Worm (Caenorhabditis elegans) whole organism, early embryonic: Measurements from ENCODE around the gene ubc-24.

Experiments used
- B0310.2 ChIP-seq: sonication (generic microtip); optimal IDR thresholded peaks from 2 replicates; lab custom pipeline; 2016; ENCODE audit warnings: mild to moderate bottlenecking, missing genetic modification characterization, missing compliant biosample characterization
- F13C5.2 ChIP-seq: sonication (generic microtip); optimal IDR thresholded peaks from 2 replicates; lab custom pipeline; 2017; ENCODE audit warnings: mild to moderate bottlenecking, missing genetic modification characterization, inconsistent platforms, missing compliant biosample characterization
- aly-1 ChIP-seq: sonication (generic microtip); optimal IDR thresholded peaks from 2 replicates; lab custom pipeline; 2016; ENCODE audit warnings: missing genetic modification characterization, missing compliant biosample characterization
- ama-1 ChIP-seq: fragments of 150-350 bp; optimal IDR thresholded peaks from 2 replicates; lab custom pipeline; 2014
- ceh-13 ChIP-seq: fragments of 200-800 bp; sonication (Bioruptor generic); optimal IDR thresholded peaks from 2 replicates; lab custom pipeline; 2018; ENCODE audit warnings: mild to moderate bottlenecking, missing genetic modification characterization, missing compliant biosample characterization
- ceh-36 ChIP-seq: sonication (generic microtip); optimal IDR thresholded peaks from 2 replicates; lab custom pipeline; 2016; ENCODE audit warnings: missing genetic modification characterization, inconsistent platforms, missing compliant biosample characterization
- ets-7 ChIP-seq: sonication (generic microtip); optimal IDR thresholded peaks from 2 replicates; lab custom pipeline; 2016; ENCODE audit warnings: missing genotype, missing genetic modification characterization, missing compliant biosample characterization
- flt-1 ChIP-seq: fragments of 200-800 bp; sonication (Bioruptor generic); IDR thresholded peaks from 2 replicates; pipeline ENCODE4 v1.3.6; 2022; ENCODE audit warnings: missing genetic modification characterization, missing compliant biosample characterization
- hmbx-1 ChIP-seq: sonication (generic microtip); optimal IDR thresholded peaks from 2 replicates; lab custom pipeline; 2016; ENCODE audit warnings: mild to moderate bottlenecking, missing genetic modification characterization, missing compliant biosample characterization
- hmg-4 ChIP-seq: fragments of 200-800 bp; sonication (Bioruptor generic); optimal IDR thresholded peaks from 2 replicates; lab custom pipeline; 2018; ENCODE audit warnings: mild to moderate bottlenecking, missing genetic modification characterization, missing compliant biosample characterization
- hnd-1 ChIP-seq: sonication (generic microtip); optimal IDR thresholded peaks from 2 replicates; lab custom pipeline; 2016; ENCODE audit warnings: missing genetic modification characterization, missing compliant biosample characterization
- pes-1 ChIP-seq: fragments of 200-800 bp; sonication (Bioruptor generic); IDR thresholded peaks from 2 replicates; pipeline ENCODE4 v1.3.6; 2022; ENCODE audit warnings: missing genetic modification reagents, missing genetic modification characterization, missing compliant biosample characterization
- scrt-1 ChIP-seq: fragments of 200-800 bp; sonication (Bioruptor generic); IDR thresholded peaks from 2 replicates; pipeline ENCODE4 v1.3.6; 2022; ENCODE audit warnings: missing genetic modification characterization, missing compliant biosample characterization
- sea-1 ChIP-seq: fragments of 200-800 bp; sonication (Bioruptor generic); conservative IDR thresholded peaks from 2 replicates; pipeline ENCODE4 v1.3.6; 2022; ENCODE audit warnings: missing genetic modification characterization, missing compliant biosample characterization
- tbx-11 ChIP-seq: fragments of 200-800 bp; sonication (Bioruptor generic); IDR thresholded peaks from 2 replicates; pipeline ENCODE4 v1.3.6; 2022; ENCODE audit warnings: missing genetic modification characterization, missing compliant biosample characterization
- tbx-37 ChIP-seq: fragments of 200-800 bp; sonication (Bioruptor generic); conservative IDR thresholded peaks from 2 replicates; pipeline ENCODE4 v1.3.6; 2022; ENCODE audit warnings: missing genetic modification reagents, missing genetic modification characterization, missing compliant biosample characterization
- tra-4 ChIP-seq: sonication (generic microtip); optimal IDR thresholded peaks from 2 replicates; lab custom pipeline; 2017; ENCODE audit warnings: missing genetic modification characterization, missing compliant biosample characterization

Gene ubc-24

ce11 chrII:8446731-8447130 is 41.3 kb downstream of the ubc-24 start, which contains the start of gene cut-3:
Gene cut-3, minus strand, starts transcription at chrII:8446831.
- TF ChIP-seq ceh-36 (tag; lab: Kevin White, UChicago) (no peak), scrt-1 (GFP tag; lab: Robert Waterston, UW) (no peak), F13C5.2 (tag; lab: Kevin White, UChicago) (no peak), aly-1 (tag; lab: Kevin White, UChicago) (no peak), ceh-13 (no peak), tra-4 (tag; lab: Kevin White, UChicago) (no peak), ets-7 (tag; lab: Kevin White, UChicago) (no peak)

- TF ChIP-seq aly-1 (tag; lab: Kevin White, UChicago), result no peak
- TF ChIP-seq flt-1, result no peak
- TF ChIP-seq B0310.2, result no peak
- TF ChIP-seq hmg-4 (GFP tag; lab: Kevin White, UChicago), result no peak
- TF ChIP-seq tra-4 (tag; lab: Kevin White, UChicago), result no peak
- no peak for TF ChIP-seq pes-1 (GFP tag; lab: Robert Waterston, UW)
- TF ChIP-seq ceh-13, result no peak
- TF ChIP-seq hmbx-1 (tag; lab: Kevin White, UChicago), result no peak
- TF ChIP-seq F13C5.2 (tag; lab: Kevin White, UChicago), result no peak
- no peak for TF ChIP-seq scrt-1 (GFP tag; lab: Robert Waterston, UW)
- no peak for TF ChIP-seq ceh-36 (tag; lab: Kevin White, UChicago)
- TF ChIP-seq hnd-1 (tag; lab: Kevin White, UChicago), result no peak
- no peak for TF ChIP-seq ama-1 (lab: Kevin White, UChicago)
- no peak for TF ChIP-seq sea-1 (GFP tag; lab: Robert Waterston, UW)
- no peak for TF ChIP-seq tbx-37
- no peak for TF ChIP-seq ets-7 (tag; lab: Kevin White, UChicago)
These were observed 44.3 kb downstream of the ubc-24 start, which contains the start of gene F22B5.4 for ce11 chrII:8449660-8450118. Gene F22B5.4, plus strand, starts transcription at chrII:8449710.

DNA sequence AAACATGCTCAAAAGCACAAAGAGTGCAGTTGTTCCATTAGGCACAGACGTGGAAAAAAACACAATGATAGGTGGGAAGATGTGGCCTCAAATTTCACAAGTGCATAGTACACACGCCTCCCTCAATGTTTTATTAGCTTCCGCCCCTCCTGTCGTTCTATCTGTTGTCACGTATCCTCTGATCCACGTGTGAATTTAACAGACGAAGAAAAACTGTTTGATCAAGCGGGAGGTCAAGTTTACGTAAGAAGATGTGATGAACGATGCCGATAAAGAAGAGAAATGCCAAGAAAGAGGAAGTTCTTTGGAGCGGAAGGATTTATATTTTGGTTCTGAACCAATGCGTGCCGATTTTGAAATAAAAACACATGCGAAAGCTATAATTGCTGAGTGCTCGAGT is 45.3 kb downstream of the ubc-24 start:
- TF ChIP-seq aly-1 (tag; lab: Kevin White, UChicago) (no peak), hmg-4 (GFP tag; lab: Kevin White, UChicago) (no peak), ets-7 (tag; lab: Kevin White, UChicago) (no peak), hnd-1 (tag; lab: Kevin White, UChicago) (no peak), ama-1 (lab: Kevin White, UChicago) (no peak), B0310.2 (no peak), scrt-1 (GFP tag; lab: Robert Waterston, UW) (no peak), ceh-36 (tag; lab: Kevin White, UChicago) (no peak)

DNA sequence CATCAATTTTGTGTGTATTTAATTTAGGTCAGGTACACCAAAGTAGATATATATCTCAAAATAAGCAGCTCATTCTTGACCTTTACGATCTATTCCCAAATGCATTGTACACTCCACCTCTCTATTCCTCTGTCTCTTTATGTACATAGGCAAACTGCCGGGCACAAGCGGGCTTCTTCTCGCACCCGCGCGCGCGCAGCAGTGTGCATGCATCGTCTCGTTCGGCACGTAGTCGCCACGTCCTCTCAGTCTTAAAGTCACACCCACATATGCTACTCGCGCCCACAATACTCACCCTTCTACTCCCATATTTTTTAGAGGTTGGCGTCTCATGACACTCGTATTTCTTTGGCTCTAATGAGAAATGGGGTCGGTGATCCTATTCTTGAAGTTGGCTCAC is 46.0 kb downstream of the ubc-24 start:
- TF ChIP-seq pes-1 (GFP tag; lab: Robert Waterston, UW) (no peak), tbx-37 (no peak), ceh-13 (no peak), hmg-4 (GFP tag; lab: Kevin White, UChicago) (no peak), tbx-11 (GFP tag; lab: Robert Waterston, UW) (no peak), aly-1 (tag; lab: Kevin White, UChicago) (no peak), tra-4 (tag; lab: Kevin White, UChicago) (no peak), flt-1 (no peak), B0310.2 (no peak), ets-7 (tag; lab: Kevin White, UChicago) (no peak), sea-1 (GFP tag; lab: Robert Waterston, UW) (no peak), scrt-1 (GFP tag; lab: Robert Waterston, UW) (no peak), hnd-1 (tag; lab: Kevin White, UChicago) (no peak), ceh-36 (tag; lab: Kevin White, UChicago) (no peak)

DNA sequence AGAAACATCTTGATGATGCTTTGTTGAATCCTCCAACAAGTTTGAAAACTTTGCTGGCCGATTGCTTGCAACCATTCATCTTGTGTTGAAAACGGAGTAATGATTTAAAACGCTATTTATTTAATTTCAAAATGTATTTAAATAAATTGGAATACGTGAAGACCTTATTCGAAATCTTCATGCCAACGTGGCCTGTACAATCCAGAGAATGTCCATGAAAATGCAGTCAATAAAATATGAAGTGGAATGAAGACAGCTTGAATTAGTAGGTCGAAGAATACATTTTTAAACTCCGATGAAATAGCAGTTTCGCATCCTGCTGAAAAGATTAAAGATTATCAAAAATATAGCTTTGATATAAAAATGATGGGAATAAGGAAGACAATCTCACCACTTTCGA is 49.1 kb downstream of the ubc-24 start, which contains the start of gene F22B5.5:
Gene F22B5.5, minus strand, starts transcription at position 101 of the 400 bp plus-strand sequence.
- no peak for TF ChIP-seq tbx-11 (GFP tag; lab: Robert Waterston, UW)
- TF ChIP-seq hmg-4 (GFP tag; lab: Kevin White, UChicago), result no peak
- no peak for TF ChIP-seq tra-4 (tag; lab: Kevin White, UChicago)
- no peak for TF ChIP-seq flt-1
- no peak for TF ChIP-seq sea-1 (GFP tag; lab: Robert Waterston, UW)

- no peak for TF ChIP-seq ama-1 (lab: Kevin White, UChicago)
These were observed 50.7 kb downstream of the ubc-24 start, which contains the start of gene F22B5.6 for ce11 chrII:8456094-8456493. Gene F22B5.6, minus strand, starts transcription at chrII:8456194.
